Fruit fly (Drosophila melanogaster) whole organism, pupa: ENCODE results near the gene CG13667.

Source experiments
- CG10348 ChIP-seq: fragments of 200-800 bp; sonication (Bioruptor generic); IDR thresholded peaks from 2 replicates; pipeline ENCODE4 v1.3.6; 2022; ENCODE audit warnings: missing biosample characterization, missing genetic modification characterization
- CG12605 ChIP-seq: fragments of 200-800 bp; sonication (Bioruptor generic); IDR thresholded peaks from 2 replicates; pipeline ENCODE4 v1.3.6; 2022; ENCODE audit warnings: missing biosample characterization, missing genetic modification characterization
- CG13204 ChIP-seq: fragments of 200-800 bp; sonication (Bioruptor generic); optimal IDR thresholded peaks from 2 replicates; lab custom pipeline; 2018; ENCODE audit warnings: missing biosample characterization, mild to moderate bottlenecking, missing genetic modification characterization, moderate library complexity
- CG14655 ChIP-seq: fragments of 200-800 bp; sonication (Bioruptor generic); optimal IDR thresholded peaks from 3 replicates; lab custom pipeline; 2017; ENCODE audit warnings: mild to moderate bottlenecking, missing biosample characterization, missing genetic modification reagents, missing genetic modification characterization
- CG15710 ChIP-seq: fragments of 200-800 bp; sonication (Bioruptor generic); optimal IDR thresholded peaks from 2 replicates; lab custom pipeline; 2018; ENCODE audit warnings: missing biosample characterization, mild to moderate bottlenecking, missing genetic modification characterization, moderate library complexity
- CG17806 ChIP-seq: fragments of 200-800 bp; sonication (Bioruptor generic); optimal IDR thresholded peaks from 2 replicates; lab custom pipeline; 2018; ENCODE audit warnings: missing biosample characterization, mild to moderate bottlenecking, missing genetic modification characterization, moderate library complexity
- CG32121 ChIP-seq: fragments of 200-800 bp; sonication (Bioruptor generic); IDR thresholded peaks from 2 replicates; pipeline ENCODE4 v1.3.6; 2022; ENCODE audit warnings: missing biosample characterization, missing genetic modification characterization
- CG34367 ChIP-seq: fragments of 200-800 bp; sonication (Bioruptor generic); optimal IDR thresholded peaks from 2 replicates; lab custom pipeline; 2018; ENCODE audit warnings: missing biosample characterization, mild to moderate bottlenecking, missing genetic modification characterization
- CG4496 ChIP-seq: fragments of 200-800 bp; sonication (Bioruptor generic); IDR thresholded peaks from 3 replicates; pipeline ENCODE4 v1.3.6; 2022; ENCODE audit warnings: missing biosample characterization, missing genetic modification characterization
- CG8159 ChIP-seq: fragments of 200-800 bp; sonication (Bioruptor generic); optimal IDR thresholded peaks from 3 replicates; lab custom pipeline; 2018; ENCODE audit warnings: missing biosample characterization, mild to moderate bottlenecking, missing genetic modification characterization, moderate library complexity
- CG8301 ChIP-seq: fragments of 200-800 bp; sonication (Bioruptor generic); optimal IDR thresholded peaks from 2 replicates; lab custom pipeline; 2018; ENCODE audit warnings: missing biosample characterization, mild to moderate bottlenecking, missing genetic modification characterization
- CG9948 ChIP-seq: fragments of 200-800 bp; sonication (Bioruptor generic); optimal IDR thresholded peaks from 2 replicates; lab custom pipeline; 2018; ENCODE audit warnings: missing biosample characterization, mild to moderate bottlenecking, missing genetic modification characterization, moderate library complexity
- D1 ChIP-seq: fragments of 200-800 bp; sonication (Bioruptor generic); optimal IDR thresholded peaks from 2 replicates; lab custom pipeline; 2018; ENCODE audit warnings: missing biosample characterization, mild to moderate bottlenecking, missing genetic modification characterization, moderate library complexity
- EcR ChIP-seq: fragments of 200-800 bp; sonication (Bioruptor generic); optimal IDR thresholded peaks from 3 replicates; lab custom pipeline; 2019; ENCODE audit warnings: missing biosample characterization, missing genetic modification characterization, mild to moderate bottlenecking, moderate library complexity, missing genetic modification reagents
- Ets98B ChIP-seq: fragments of 200-800 bp; sonication (Bioruptor generic); IDR thresholded peaks from 2 replicates; pipeline ENCODE4 v1.3.6; 2022; ENCODE audit warnings: missing biosample characterization, missing genetic modification characterization
- Pif1A ChIP-seq: fragments of 200-800 bp; sonication (Bioruptor generic); optimal IDR thresholded peaks from 3 replicates; lab custom pipeline; 2016; ENCODE audit warnings: missing biosample characterization, missing genetic modification characterization
- Pif1B ChIP-seq: fragments of 200-800 bp; sonication (Bioruptor generic); optimal IDR thresholded peaks from 3 replicates; lab custom pipeline; 2016; ENCODE audit warnings: missing biosample characterization, missing genetic modification characterization
- Snoo ChIP-seq: fragments of 200-800 bp; sonication (Bioruptor generic); optimal IDR thresholded peaks from 3 replicates; lab custom pipeline; 2017; ENCODE audit warnings: missing biosample characterization, mild to moderate bottlenecking, missing genetic modification characterization, inconsistent platforms
- fd96Ca ChIP-seq: fragments of 200-800 bp; sonication (Bioruptor generic); IDR thresholded peaks from 3 replicates; pipeline ENCODE4 v1.3.6; 2022; ENCODE audit warnings: missing biosample characterization, missing genetic modification characterization
- gl ChIP-seq: fragments of 200-800 bp; sonication (Bioruptor generic); optimal IDR thresholded peaks from 2 replicates; lab custom pipeline; 2018; ENCODE audit warnings: missing biosample characterization, mild to moderate bottlenecking, missing genetic modification characterization
- rn ChIP-seq: fragments of 200-800 bp; sonication (Bioruptor generic); IDR thresholded peaks from 2 replicates; pipeline ENCODE4 v1.3.6; 2022; ENCODE audit warnings: missing biosample characterization, missing genetic modification characterization

Gene CG13667

DNA sequence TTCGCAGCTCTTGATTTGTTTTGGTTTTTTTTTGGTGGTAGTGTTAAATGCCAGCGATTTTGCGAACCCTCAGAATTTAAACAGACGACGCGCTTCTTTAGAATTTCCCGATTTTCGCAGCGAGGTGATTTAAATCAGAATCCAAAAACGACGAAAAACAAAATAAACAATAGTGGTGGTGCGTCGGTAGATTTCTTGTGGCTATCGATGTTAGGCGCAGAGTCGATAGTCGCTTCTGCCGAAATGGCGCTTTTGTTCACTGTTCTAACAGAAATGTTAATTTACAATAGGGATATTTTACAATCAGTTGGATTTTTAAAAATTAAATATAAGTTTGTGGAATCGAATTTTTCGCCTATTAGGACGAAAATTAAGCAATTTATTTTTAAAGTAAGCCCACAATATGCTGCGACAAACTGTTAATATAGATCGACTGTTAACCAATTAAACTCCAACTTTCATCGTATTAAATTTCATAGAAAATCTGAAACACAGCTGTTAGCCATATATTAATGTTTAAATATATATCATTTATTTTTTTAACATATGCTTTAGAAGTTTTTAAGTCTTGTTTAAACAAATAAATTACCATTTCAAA lies 44.0 kb downstream of the CG13667 start, which contains the start of gene CG6983:
TSS of gene CG6983 (minus strand) at position 176 of the 598 bp plus-strand sequence.
- peak; percentile 26; the same call in 1 of the 3 replicates for TF ChIP-seq CG4496
- TF ChIP-seq CG13204 (GFP tag; lab: Kevin White, UChicago) = no peak
- TF ChIP-seq Pif1B (GFP tag; lab: Kevin White, UChicago) = no peak
- peak; percentile 19; the same call in 1 of the 2 replicates for TF ChIP-seq CG12605 (GFP tag; lab: Robert Waterston, UW)
- peak; percentile 15; the same call in 1 of the 2 replicates for TF ChIP-seq Ets98B (GFP tag; lab: Robert Waterston, UW)

dm6 chr3L:8449800-8450690 lies 44.8 kb downstream of the CG13667 start, which contains the start of gene Gug:
Gene Gug, plus strand, starts transcription at chr3L:8449922.
- TF ChIP-seq CG10348 (GFP tag; lab: Robert Waterston, UW) (peak; percentile 47; the same call in 1 of the 2 replicates), CG8159 (tag; lab: Kevin White, UChicago) (peak; percentile 93), gl (peak; percentile 99), CG8301 (peak; percentile 95), CG4496 (peak; percentile 98), CG34367 (tag; lab: Kevin White, UChicago) (peak; percentile 99), Pif1A (peak; percentile 97), CG12605 (GFP tag; lab: Robert Waterston, UW) (peak; percentile 99), Snoo (tag; lab: Kevin White, UChicago) (peak; percentile 87), Ets98B (GFP tag; lab: Robert Waterston, UW) (peak; percentile 97), CG13204 (GFP tag; lab: Kevin White, UChicago) (peak; percentile 99), CG17806 (peak; percentile 94), CG15710 (tag; lab: Kevin White, UChicago) (peak; percentile 95), D1 (tag; lab: Kevin White, UChicago) (peak; percentile 72), fd96Ca (GFP tag; lab: Robert Waterston, UW) (peak; percentile 97), Pif1B (GFP tag; lab: Kevin White, UChicago) (peak; percentile 95), CG32121 (GFP tag; lab: Robert Waterston, UW) (peak; percentile 97), rn (GFP tag; lab: Robert Waterston, UW) (peak; percentile 91), CG9948 (tag; lab: Kevin White, UChicago) (peak; percentile 89), EcR (GFP tag; lab: Kevin White, UChicago) (peak; percentile 58), CG14655 (GFP tag; lab: Kevin White, UChicago) (peak; percentile 97)
- TF ChIP-seq, all 21 proteins: peak for 21

- TF ChIP-seq CG13204 (GFP tag; lab: Kevin White, UChicago) = peak; percentile 79
- TF ChIP-seq CG4496 = 0 out of 3 replicates have a peak, but pooled peaks have one; percentile 23
- no peak for TF ChIP-seq CG9948 (tag; lab: Kevin White, UChicago)
- no peak for TF ChIP-seq CG14655 (GFP tag; lab: Kevin White, UChicago)
These were observed 45.5 kb downstream of the CG13667 start for dm6 chr3L:8450747-8451146.

DNA sequence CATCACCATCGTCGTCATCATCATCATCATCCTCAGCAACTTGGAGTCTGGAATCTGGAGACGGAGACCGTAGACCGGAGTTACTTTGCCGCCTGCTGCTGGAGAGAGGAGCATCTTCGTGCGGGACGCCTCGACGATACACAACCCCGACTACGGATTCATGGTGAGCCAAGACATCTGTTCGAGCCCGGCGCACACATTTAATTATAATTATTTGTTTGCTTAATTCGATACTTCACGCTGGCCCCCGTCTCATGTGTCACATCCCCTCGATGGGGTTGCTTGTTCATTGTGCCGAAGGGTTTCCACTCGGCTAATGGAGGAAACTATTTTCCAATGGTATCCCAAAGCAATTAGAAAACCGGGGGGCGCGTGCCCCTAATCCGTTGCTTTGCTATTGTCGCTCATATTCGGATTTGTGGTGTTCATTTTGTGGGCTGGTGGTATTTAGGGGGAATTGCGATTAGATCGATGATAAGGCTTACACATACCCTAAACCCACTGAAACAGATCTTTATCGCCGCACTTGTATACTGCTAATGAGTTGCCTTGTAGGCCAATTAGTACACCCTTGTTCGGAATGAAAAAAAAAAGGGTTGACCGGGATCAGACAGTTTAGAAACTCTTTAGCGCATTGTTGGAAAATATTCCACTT lies 46.8 kb downstream of the CG13667 start:
- no peak for TF ChIP-seq CG14655 (GFP tag; lab: Kevin White, UChicago)
- no peak for TF ChIP-seq CG34367 (tag; lab: Kevin White, UChicago)
- TF ChIP-seq Snoo (tag; lab: Kevin White, UChicago) = no peak
- TF ChIP-seq gl = no peak
- TF ChIP-seq CG8301 = no peak
- TF ChIP-seq EcR (GFP tag; lab: Kevin White, UChicago) = no peak
- no peak for TF ChIP-seq CG10348 (GFP tag; lab: Robert Waterston, UW)
- TF ChIP-seq CG15710 (tag; lab: Kevin White, UChicago) = no peak
- TF ChIP-seq CG13204 (GFP tag; lab: Kevin White, UChicago) = no peak
- no peak for TF ChIP-seq Pif1A
- TF ChIP-seq CG4496 = no peak

DNA sequence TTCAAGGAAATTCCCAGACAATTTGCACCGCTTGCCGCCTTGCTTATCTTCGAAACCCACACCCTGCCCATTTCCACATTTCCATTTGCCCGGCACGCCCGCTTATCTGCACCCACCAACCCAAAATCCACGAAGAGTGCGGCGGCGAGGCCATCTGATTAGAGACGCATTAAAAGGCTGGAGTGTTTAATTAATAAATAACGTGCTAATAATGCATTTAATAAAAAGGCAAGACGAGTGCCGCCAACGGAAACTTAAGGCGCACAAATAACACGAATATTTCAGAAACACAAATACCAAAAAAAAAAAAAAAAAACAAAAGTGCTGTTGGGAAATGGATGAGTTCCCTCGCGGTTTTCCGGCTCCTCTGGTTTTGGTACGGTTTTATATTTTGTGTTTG lies 47.7 kb downstream of the CG13667 start:
- TF ChIP-seq CG13204 (GFP tag; lab: Kevin White, UChicago) = no peak
- TF ChIP-seq EcR (GFP tag; lab: Kevin White, UChicago) = no peak
